Worm (Caenorhabditis elegans) whole organism, L2 larva: Measurements from ENCODE around the gene sdz-27.

Source experiments
- C34F6.9 ChIP-seq: fragments of 150-350 bp; optimal IDR thresholded peaks from 2 replicates; lab custom pipeline; 2014; ENCODE audit warnings: missing biosample characterization, missing genetic modification characterization
- F13H6.1 ChIP-seq: sonication (generic microtip); optimal IDR thresholded peaks from 2 replicates; lab custom pipeline; 2016; ENCODE audit warnings: missing genetic modification characterization, missing compliant biosample characterization
- R02D3.7 ChIP-seq: fragments of 150-350 bp; optimal IDR thresholded peaks from 2 replicates; lab custom pipeline; 2014; ENCODE audit warnings: missing biosample characterization, missing genetic modification characterization
- Y55F3AM.14 ChIP-seq: fragments of 200-800 bp; sonication (Bioruptor generic); optimal IDR thresholded peaks from 2 replicates; lab custom pipeline; 2018; ENCODE audit warnings: mild to moderate bottlenecking, missing genetic modification characterization, missing compliant biosample characterization
- ZK546.5 ChIP-seq: sonication (generic microtip); optimal IDR thresholded peaks from 2 replicates; lab custom pipeline; 2017; ENCODE audit warnings: missing biosample characterization, missing genetic modification characterization
- alr-1 ChIP-seq: fragments of 150-350 bp; optimal IDR thresholded peaks from 2 replicates; lab custom pipeline; 2014; ENCODE audit warnings: missing biosample characterization, missing genetic modification characterization
- aly-2 ChIP-seq: fragments of 150-350 bp; optimal IDR thresholded peaks from 2 replicates; lab custom pipeline; 2014; ENCODE audit warnings: missing biosample characterization, missing genetic modification characterization
- ama-1 ChIP-seq: fragments of 150-350 bp; optimal IDR thresholded peaks from 2 replicates; lab custom pipeline; 2018; ENCODE audit warnings: inconsistent platforms
- blmp-1 ChIP-seq: sonication (generic microtip); optimal IDR thresholded peaks from 2 replicates; lab custom pipeline; 2017; ENCODE audit warnings: missing genetic modification characterization, mild to moderate bottlenecking, missing compliant biosample characterization, antibody characterized with exemption, moderate library complexity; ENCODE audit not compliant: insufficient read depth
- ceh-16 ChIP-seq: fragments of 150-350 bp; optimal IDR thresholded peaks from 2 replicates; lab custom pipeline; 2014; ENCODE audit warnings: missing biosample characterization, missing genetic modification characterization
- ceh-82 ChIP-seq: fragments of 150-350 bp; optimal IDR thresholded peaks from 2 replicates; lab custom pipeline; 2014; ENCODE audit warnings: missing biosample characterization, missing genetic modification characterization
- crh-2 ChIP-seq: sonication (generic microtip); optimal IDR thresholded peaks from 2 replicates; lab custom pipeline; 2017; ENCODE audit warnings: missing biosample characterization, missing genetic modification characterization
- dmd-4 ChIP-seq: sonication (generic microtip); optimal IDR thresholded peaks from 2 replicates; lab custom pipeline; 2017; ENCODE audit warnings: missing biosample characterization, missing genetic modification characterization
- egl-27 ChIP-seq: sonication (generic microtip); optimal IDR thresholded peaks from 3 replicates; lab custom pipeline; 2017; ENCODE audit warnings: missing biosample characterization, missing genetic modification reagents, missing genetic modification characterization
- elt-1 ChIP-seq: fragments of 150-350 bp; optimal IDR thresholded peaks from 2 replicates; lab custom pipeline; 2014; ENCODE audit warnings: missing biosample characterization, missing genetic modification characterization
- elt-3 ChIP-seq: sonication (generic microtip); optimal IDR thresholded peaks from 2 replicates; lab custom pipeline; 2017; ENCODE audit warnings: missing biosample characterization, missing genetic modification characterization
- fos-1 ChIP-seq: fragments of 150-350 bp; optimal IDR thresholded peaks from 2 replicates; lab custom pipeline; 2014; ENCODE audit warnings: missing biosample characterization, missing genetic modification characterization
- gmeb-1 ChIP-seq: fragments of 150-350 bp; optimal IDR thresholded peaks from 2 replicates; lab custom pipeline; 2014; ENCODE audit warnings: missing biosample characterization, missing genetic modification characterization
- lin-11 ChIP-seq: fragments of 150-350 bp; sonication (generic microtip); optimal IDR thresholded peaks from 2 replicates; lab custom pipeline; 2014; ENCODE audit warnings: missing biosample characterization, missing genetic modification characterization, inconsistent platforms, mixed read lengths
- lin-13 ChIP-seq: fragments of 150-350 bp; optimal IDR thresholded peaks from 2 replicates; lab custom pipeline; 2014; ENCODE audit warnings: missing biosample characterization, missing genetic modification reagents, missing genetic modification characterization
- lin-39 ChIP-seq: fragments of 150-350 bp; optimal IDR thresholded peaks from 2 replicates; lab custom pipeline; 2014; ENCODE audit warnings: missing biosample characterization, missing genetic modification reagents, missing genetic modification characterization
- lsy-2 ChIP-seq, 2 experiments: fragments of 150-350 bp in 1 of 2; sonication (generic microtip) in 1 of 2; optimal IDR thresholded peaks; 2 replicates each; lab custom pipeline; 2014 to 2017; ENCODE audit warnings: missing biosample characterization in 2 of 2, missing genetic modification characterization in 2 of 2
- mab-5 ChIP-seq: fragments of 150-350 bp; optimal IDR thresholded peaks from 2 replicates; lab custom pipeline; 2014; ENCODE audit warnings: missing biosample characterization, missing genetic modification characterization
- mbf-1 ChIP-seq: sonication (generic microtip); optimal IDR thresholded peaks from 2 replicates; lab custom pipeline; 2017; ENCODE audit warnings: missing biosample characterization, missing genetic modification characterization
- mdl-1 ChIP-seq, 2 experiments: fragments of 150-350 bp in 1 of 2; sonication (generic microtip) in 1 of 2; optimal IDR thresholded peaks; 2 replicates each; lab custom pipeline; 2017; ENCODE audit warnings: missing biosample characterization in 2 of 2, missing genetic modification characterization in 2 of 2
- nhr-10 ChIP-seq: sonication (generic microtip); optimal IDR thresholded peaks from 2 replicates; lab custom pipeline; 2017; ENCODE audit warnings: missing biosample characterization, missing genetic modification characterization
- nhr-11 ChIP-seq: fragments of 150-350 bp; optimal IDR thresholded peaks from 2 replicates; lab custom pipeline; 2014; ENCODE audit warnings: missing biosample characterization, missing genetic modification characterization
- nhr-12 ChIP-seq: fragments of 150-350 bp; optimal IDR thresholded peaks from 2 replicates; lab custom pipeline; 2014; ENCODE audit warnings: missing biosample characterization, missing genetic modification characterization
- nhr-129 ChIP-seq: fragments of 150-350 bp; optimal IDR thresholded peaks from 2 replicates; lab custom pipeline; 2014; ENCODE audit warnings: missing biosample characterization, missing genetic modification characterization
- nhr-21 ChIP-seq: fragments of 150-350 bp; optimal IDR thresholded peaks from 2 replicates; lab custom pipeline; 2014; ENCODE audit warnings: missing biosample characterization, missing genetic modification characterization
- nhr-23 ChIP-seq: fragments of 150-350 bp; optimal IDR thresholded peaks from 2 replicates; lab custom pipeline; 2014; ENCODE audit warnings: missing biosample characterization, missing genetic modification reagents, missing genetic modification characterization
- nhr-237 ChIP-seq: fragments of 150-350 bp; optimal IDR thresholded peaks from 2 replicates; lab custom pipeline; 2014; ENCODE audit warnings: missing biosample characterization, missing genetic modification characterization
- nhr-25 ChIP-seq: fragments of 150-350 bp; sonication (generic microtip); optimal IDR thresholded peaks from 3 replicates; lab custom pipeline; 2014; ENCODE audit warnings: missing biosample characterization, missing genetic modification characterization
- nhr-6 ChIP-seq: fragments of 150-350 bp; optimal IDR thresholded peaks from 2 replicates; lab custom pipeline; 2014; ENCODE audit warnings: missing biosample characterization, missing genetic modification characterization
- nhr-77 ChIP-seq: fragments of 150-350 bp; optimal IDR thresholded peaks from 2 replicates; lab custom pipeline; 2014; ENCODE audit warnings: missing biosample characterization, missing genetic modification characterization
- peb-1 ChIP-seq: fragments of 150-350 bp; optimal IDR thresholded peaks from 2 replicates; lab custom pipeline; 2014; ENCODE audit warnings: missing biosample characterization, missing genetic modification characterization
- sem-4 ChIP-seq: fragments of 150-350 bp; optimal IDR thresholded peaks from 2 replicates; lab custom pipeline; 2014; ENCODE audit warnings: missing biosample characterization, missing genetic modification reagents, missing genetic modification characterization
- skn-1 ChIP-seq: sonication (generic microtip); optimal IDR thresholded peaks from 2 replicates; lab custom pipeline; 2017; ENCODE audit warnings: missing biosample characterization, missing genetic modification characterization
- sma-3 ChIP-seq: sonication (generic microtip); optimal IDR thresholded peaks from 2 replicates; lab custom pipeline; 2016; ENCODE audit warnings: missing genetic modification reagents, missing genetic modification characterization, missing compliant biosample characterization
- sma-9 ChIP-seq, 2 experiments: fragments of 150-350 bp in 1 of 2; sonication (generic microtip) in 1 of 2; optimal IDR thresholded peaks; 2 replicates each; lab custom pipeline; 2014 to 2016; ENCODE audit warnings: missing genetic modification characterization in 2 of 2, mild to moderate bottlenecking in 1 of 2, missing biosample characterization in 1 of 2, missing compliant biosample characterization in 1 of 2, missing genetic modification reagents in 1 of 2, moderate library complexity in 1 of 2
- snpc-4 ChIP-seq: fragments of 150-350 bp; optimal IDR thresholded peaks from 2 replicates; lab custom pipeline; 2014; ENCODE audit warnings: missing biosample characterization, missing genetic modification characterization
- unc-39 ChIP-seq: fragments of 150-350 bp; optimal IDR thresholded peaks from 2 replicates; lab custom pipeline; 2014; ENCODE audit warnings: missing biosample characterization, missing genetic modification characterization
- unc-55 ChIP-seq: fragments of 150-350 bp; sonication (generic microtip); optimal IDR thresholded peaks from 3 replicates; lab custom pipeline; 2014; ENCODE audit warnings: missing biosample characterization, missing genetic modification reagents, missing genetic modification characterization
- unc-62 ChIP-seq: fragments of 150-350 bp; optimal IDR thresholded peaks from 2 replicates; lab custom pipeline; 2014; ENCODE audit warnings: missing biosample characterization, missing genetic modification reagents, missing genetic modification characterization
- zag-1 ChIP-seq: fragments of 150-350 bp; optimal IDR thresholded peaks from 2 replicates; lab custom pipeline; 2014; ENCODE audit warnings: missing biosample characterization, missing genetic modification characterization
- ztf-1 ChIP-seq: fragments of 200-800 bp; sonication (Bioruptor generic); conservative IDR thresholded peaks from 2 replicates; pipeline ENCODE4 v1.3.6; 2022; ENCODE audit warnings: missing genetic modification characterization, missing compliant biosample characterization
- ztf-11 ChIP-seq: sonication (generic microtip); optimal IDR thresholded peaks from 2 replicates; lab custom pipeline; 2017; ENCODE audit warnings: missing biosample characterization, missing genetic modification characterization
- ztf-4 ChIP-seq: fragments of 150-350 bp; optimal IDR thresholded peaks from 2 replicates; lab custom pipeline; 2014; ENCODE audit warnings: missing biosample characterization, missing genetic modification characterization

The sdz-27 gene

ce11 chrIV:11148788-11149366 lies 38.0 kb upstream of the sdz-27 start:
- no peak for TF ChIP-seq lsy-2 (tag; optimal IDR thresholded peaks at IDR 0.05; lab: Kevin White, UChicago)
- TF ChIP-seq unc-62 (GFP tag; lab: Kevin White, UChicago): no peak
- TF ChIP-seq nhr-25 (tag; lab: Kevin White, UChicago): no peak
- TF ChIP-seq crh-2: peak; percentile 52
- TF ChIP-seq gmeb-1: peak; percentile 20
- TF ChIP-seq unc-55 (GFP tag; lab: Kevin White, UChicago): no peak
- TF ChIP-seq nhr-237: no peak
- TF ChIP-seq nhr-129 (tag; lab: Kevin White, UChicago): peak; percentile 42
- no peak for TF ChIP-seq nhr-6 (tag; lab: Kevin White, UChicago)
- no peak for TF ChIP-seq sem-4
- no peak for TF ChIP-seq nhr-12
- no peak for TF ChIP-seq alr-1 (tag; lab: Kevin White, UChicago)
- no peak for TF ChIP-seq aly-2 (tag; lab: Kevin White, UChicago)
- TF ChIP-seq lin-13: no peak
- TF ChIP-seq Y55F3AM.14 (GFP tag; lab: Kevin White, UChicago): no peak
- TF ChIP-seq C34F6.9 (tag; lab: Kevin White, UChicago): peak; percentile 13

- TF ChIP-seq lsy-2 (tag; optimal IDR thresholded peaks at IDR 0.05; lab: Kevin White, UChicago) (peak; percentile 97 to 99), sma-3 (peak; percentile 96), alr-1 (tag; lab: Kevin White, UChicago) (no peak), fos-1 (tag; lab: Kevin White, UChicago) (peak; percentile 81), sma-9 (GFP tag; optimal IDR thresholded peaks at IDR 0.05; lab: Kevin White, UChicago) (peak; percentile 95), sma-9 (tag; optimal IDR thresholded peaks at IDR 0.05; lab: Kevin White, UChicago) (no peak), lin-11 (tag; lab: Kevin White, UChicago) (peak; percentile 95), nhr-129 (tag; lab: Kevin White, UChicago) (peak; percentile 91), unc-39 (tag; lab: Kevin White, UChicago) (no peak), nhr-12 (no peak), nhr-25 (tag; lab: Kevin White, UChicago) (peak; percentile 93), elt-1 (tag; lab: Kevin White, UChicago) (no peak), nhr-21 (tag; lab: Kevin White, UChicago) (peak; percentile 92), egl-27 (tag; lab: Kevin White, UChicago) (peak; percentile 86), sem-4 (peak; percentile 92), skn-1 (tag; lab: Kevin White, UChicago) (peak; percentile 62), lin-39 (tag; lab: Kevin White, UChicago) (no peak), peb-1 (tag; lab: Kevin White, UChicago) (no peak), mab-5 (peak; percentile 73), ztf-1 (GFP tag; lab: Robert Waterston, UW) (no peak), ZK546.5 (tag; lab: Kevin White, UChicago) (peak; percentile 98), ztf-11 (tag; lab: Kevin White, UChicago) (no peak), ceh-16 (tag; lab: Kevin White, UChicago) (peak; percentile 31), nhr-11 (no peak), aly-2 (tag; lab: Kevin White, UChicago) (no peak), F13H6.1 (peak; percentile 91), blmp-1 (tag; lab: Kevin White, UChicago) (peak; percentile 76), unc-55 (GFP tag; lab: Kevin White, UChicago) (peak; percentile 98), crh-2 (peak; percentile 97), elt-3 (no peak), ceh-82 (tag; lab: Kevin White, UChicago) (peak; percentile 80), lin-13 (peak; percentile 96), mbf-1 (tag; lab: Kevin White, UChicago) (no peak), zag-1 (peak; percentile 98), nhr-10 (tag; lab: Kevin White, UChicago) (peak; percentile 69), Y55F3AM.14 (GFP tag; lab: Kevin White, UChicago) (peak; percentile 76), gmeb-1 (peak; percentile 91), nhr-6 (tag; lab: Kevin White, UChicago) (peak; percentile 92), nhr-237 (peak; percentile 49), mdl-1 (tag; optimal IDR thresholded peaks at IDR 0.05; lab: Kevin White, UChicago) (peak; percentile 50 to 65), C34F6.9 (tag; lab: Kevin White, UChicago) (peak; percentile 93), nhr-23 (no peak), ztf-4 (tag; lab: Kevin White, UChicago) (peak; percentile 94), R02D3.7 (tag; lab: Kevin White, UChicago) (peak; percentile 53), ama-1 (lab: Kevin White, UChicago) (peak; percentile 36), snpc-4 (tag; lab: Kevin White, UChicago) (peak; percentile 72), dmd-4 (tag; lab: Kevin White, UChicago) (no peak), unc-62 (GFP tag; lab: Kevin White, UChicago) (no peak), nhr-77 (no peak)
Observed at ce11 chrIV:11149454-11150163, 37.2 kb upstream of the sdz-27 start, which contains the start of the genes F01G4.6 and pfd-1. Gene F01G4.6, minus strand, starts transcription at chrIV:11149504. Gene pfd-1, plus strand, starts transcription at chrIV:11150113.
